Fruit fly (Drosophila melanogaster): Measurements from ENCODE around the gene CG32264.

CG32264 gene

dm6 chr3L:3824790-3825484 lies 18.7 kb upstream of the CG32264 start, which contains the start of gene Rdh (continued):
- TF ChIP-seq CG4730 (GFP tag; IDR thresholded peaks at IDR 0.05) (peak; percentile 50; the same call in 1 of the 2 replicates), CG14710 (tag; optimal IDR thresholded peaks at IDR 0.05) (peak; percentile 76), slou (GFP tag; optimal IDR thresholded peaks at IDR 0.05) (peak; percentile 65), bigmax (GFP tag; optimal IDR thresholded peaks at IDR 0.05) (no peak), nerfin-2 (GFP tag; IDR thresholded peaks at IDR 0.05; ENCODE audit: partially characterized antibody) (no peak), gfzf (GFP tag; optimal IDR thresholded peaks at IDR 0.05) (no peak), CG10431 (GFP tag; optimal IDR thresholded peaks at IDR 0.05) (peak; percentile 51), Bdp1 (GFP tag; optimal IDR thresholded peaks at IDR 0.05) (no peak), salm (tag; optimal IDR thresholded peaks at IDR 0.05) (peak; percentile 64), CG18599 (GFP tag; optimal IDR thresholded peaks at IDR 0.05) (peak; percentile 96), CG9609 (GFP tag; optimal IDR thresholded peaks at IDR 0.05) (no peak), Ada2b (GFP tag; IDR thresholded peaks at IDR 0.05) (peak; percentile 58), CG1832 (GFP tag; optimal IDR thresholded peaks at IDR 0.05) (no peak), abd-A (tag; optimal IDR thresholded peaks at IDR 0.05) (peak; percentile 82), CG11695 (GFP tag; IDR thresholded peaks at IDR 0.05) (peak; percentile 75), CG12744 (GFP tag; optimal IDR thresholded peaks at IDR 0.05) (peak; percentile 20), Ets97D (GFP tag; optimal IDR thresholded peaks at IDR 0.05) (no peak), gsb-n (tag; optimal IDR thresholded peaks at IDR 0.05) (peak; percentile 68), CG31224 (GFP tag; IDR thresholded peaks at IDR 0.05) (peak; percentile 15; the same call in 1 of the 2 replicates), esg (GFP tag; conservative IDR thresholded peaks at IDR 0.05) (peak; percentile 49; the same call in 1 of the 2 replicates), Hey (tag; optimal IDR thresholded peaks at IDR 0.05) (no peak), CG14050 (GFP tag; IDR thresholded peaks at IDR 0.05) (peak; percentile 53; the same call in 2 of the 3 replicates), B-H2 (GFP tag; optimal IDR thresholded peaks at IDR 0.05) (peak; percentile 81), z (GFP tag; IDR thresholded peaks at IDR 0.05) (no peak), CG9817 (tag; optimal IDR thresholded peaks at IDR 0.05) (peak; percentile 77), emc (GFP tag; optimal IDR thresholded peaks at IDR 0.05) (no peak), CG15601 (tag; optimal IDR thresholded peaks at IDR 0.05) (peak; percentile 70), Elba2 (GFP tag; optimal IDR thresholded peaks at IDR 0.05) (no peak), CG15514 (GFP tag; optimal IDR thresholded peaks at IDR 0.05) (peak; percentile 78), NC2α (GFP tag; optimal IDR thresholded peaks at IDR 0.05) (no peak), CG11560 (tag; IDR thresholded peaks at IDR 0.05) (peak; percentile 57; the same call in 1 of the 3 replicates), wor (GFP tag; IDR thresholded peaks at IDR 0.05) (peak; percentile 45), CG12219 (GFP tag; optimal IDR thresholded peaks at IDR 0.05) (peak; percentile 45), CG9932 (GFP tag; IDR thresholded peaks at IDR 0.05) (peak; percentile 59), CG16813 (GFP tag; IDR thresholded peaks at IDR 0.05; ENCODE audit: partially characterized antibody) (no peak), chif (GFP tag; optimal IDR thresholded peaks at IDR 0.05) (peak; percentile 12 to 55), CG3838 (GFP tag; optimal IDR thresholded peaks at IDR 0.05) (no peak), unc-4 (GFP tag; IDR thresholded peaks at IDR 0.05; ENCODE audit: partially characterized antibody) (no peak), CG6791 (GFP tag; IDR thresholded peaks at IDR 0.05; ENCODE audit: partially characterized antibody) (no peak), ttk (GFP tag; IDR thresholded peaks at IDR 0.05) (0 out of 2 replicates have a peak, but pooled peaks have one; percentile 6), CG10147 (GFP tag; optimal IDR thresholded peaks at IDR 0.05) (peak; percentile 89), CG34224 (GFP tag; IDR thresholded peaks at IDR 0.05; ENCODE audit: partially characterized antibody) (peak; percentile 30; the same call in 1 of the 3 replicates), luna (GFP tag; optimal IDR thresholded peaks at IDR 0.05) (no peak), CG4424 (GFP tag; optimal IDR thresholded peaks at IDR 0.05) (peak; percentile 69), Max (GFP tag; optimal IDR thresholded peaks at IDR 0.05) (peak; percentile 77), unpg (GFP tag; optimal IDR thresholded peaks at IDR 0.05) (peak; percentile 80), sim (GFP tag; IDR thresholded peaks at IDR 0.05) (0 out of 2 replicates have a peak, but pooled peaks have one; percentile 50), Hr78 (GFP tag; optimal IDR thresholded peaks at IDR 0.05) (no peak)
